Fruit fly (Drosophila melanogaster) whole organism, embryonic: ENCODE data around the gene CG7458.

Source experiments
- CG11695 ChIP-seq: fragments of 200-800 bp; sonication (Bioruptor generic); IDR thresholded peaks from 3 replicates; pipeline ENCODE4 v1.3.6; 2022; ENCODE audit warnings: missing biosample characterization, missing genetic modification characterization
- CG8359 ChIP-seq: fragments of 200-800 bp; sonication (Bioruptor generic); optimal IDR thresholded peaks from 2 replicates; lab custom pipeline; 2017; ENCODE audit warnings: missing biosample characterization, mild to moderate bottlenecking, missing genetic modification characterization, borderline replicate concordance
- CG9932 ChIP-seq: fragments of 200-800 bp; sonication (Bioruptor generic); IDR thresholded peaks from 2 replicates; pipeline ENCODE4 v1.3.6; 2022; ENCODE audit warnings: missing biosample characterization, missing genetic modification characterization
- Jarid2 ChIP-seq: fragments of 200-800 bp; sonication (Bioruptor generic); optimal IDR thresholded peaks from 3 replicates; lab custom pipeline; 2017; ENCODE audit warnings: mild to moderate bottlenecking, missing biosample characterization, missing genetic modification reagents, missing genetic modification characterization
- emc ChIP-seq: fragments of 200-800 bp; sonication (Bioruptor generic); optimal IDR thresholded peaks from 2 replicates; lab custom pipeline; 2016; ENCODE audit warnings: missing biosample characterization, missing genetic modification characterization
- en ChIP-seq: fragments of 200-800 bp; sonication (Bioruptor generic); optimal IDR thresholded peaks from 2 replicates; lab custom pipeline; 2016; ENCODE audit warnings: missing biosample characterization, missing genetic modification characterization
- sens ChIP-seq: fragments of 200-800 bp; sonication (Bioruptor generic); peaks from one replicate; lab custom pipeline; 2016; ENCODE audit warnings: missing biosample characterization, missing genetic modification characterization
- ttk ChIP-seq: fragments of 200-800 bp; sonication (Bioruptor generic); IDR thresholded peaks from 2 replicates; pipeline ENCODE4 v2.1.2; 2022; ENCODE audit warnings: missing biosample characterization, missing genetic modification characterization
- unpg ChIP-seq: fragments of 200-800 bp; sonication (Bioruptor generic); optimal IDR thresholded peaks from 3 replicates; lab custom pipeline; 2018; ENCODE audit warnings: missing biosample characterization, mild to moderate bottlenecking, missing genetic modification characterization, moderate library complexity

dm6 chr3L:21936152-21936551 is 18.8 kb upstream of the CG7458 start:
- no peak for TF ChIP-seq unpg (GFP tag; lab: Kevin White, UChicago)
- no peak for TF ChIP-seq sens
- no peak for TF ChIP-seq CG11695
- no peak for TF ChIP-seq CG8359 (GFP tag; lab: Kevin White, UChicago)
- no peak for TF ChIP-seq en
- TF ChIP-seq CG9932 (GFP tag; lab: Robert Waterston, UW) = no peak
- TF ChIP-seq emc = no peak
- TF ChIP-seq ttk (GFP tag; lab: Robert Waterston, UW) = no peak
- no peak for TF ChIP-seq Jarid2
